Fruit fly (Drosophila melanogaster) whole organism, prepupa: Measurements from ENCODE around the gene CG43389.
A peak's percentile ranks its signal among the peaks of the same experiment; 100 is the strongest.

Experiments
- Blimp-1 ChIP-seq: fragments of 200-800 bp; sonication (Bioruptor generic); optimal IDR thresholded peaks from 3 replicates; lab custom pipeline; 2017; ENCODE audit warnings: missing biosample characterization, missing genetic modification characterization, mild to moderate bottlenecking, moderate library complexity, missing genetic modification reagents
- CG10631 ChIP-seq: fragments of 200-800 bp; sonication (Bioruptor generic); optimal IDR thresholded peaks from 2 replicates; lab custom pipeline; 2016; ENCODE audit warnings: missing biosample characterization, missing genetic modification characterization
- CG11762 ChIP-seq: fragments of 200-800 bp; sonication (Bioruptor generic); optimal IDR thresholded peaks from 3 replicates; lab custom pipeline; 2016; ENCODE audit warnings: missing biosample characterization, missing genetic modification characterization; ENCODE audit not compliant: insufficient read depth
- CG11902 ChIP-seq: fragments of 200-800 bp; sonication (Bioruptor generic); optimal IDR thresholded peaks from 3 replicates; lab custom pipeline; 2016; ENCODE audit warnings: missing biosample characterization, missing genetic modification characterization
- CG15336 ChIP-seq: fragments of 200-800 bp; sonication (Bioruptor generic); IDR thresholded peaks from 2 replicates; pipeline ENCODE4 v1.3.6; 2022; ENCODE audit warnings: missing biosample characterization, missing genetic modification characterization
- CG1621 ChIP-seq: fragments of 200-800 bp; sonication (Bioruptor generic); optimal IDR thresholded peaks from 3 replicates; lab custom pipeline; 2018; ENCODE audit warnings: missing biosample characterization, mild to moderate bottlenecking, missing genetic modification characterization
- CG16779 ChIP-seq: fragments of 200-800 bp; sonication (Bioruptor generic); optimal IDR thresholded peaks from 3 replicates; lab custom pipeline; 2017; ENCODE audit warnings: missing biosample characterization, mild to moderate bottlenecking, missing genetic modification characterization
- CG31627 ChIP-seq: fragments of 200-800 bp; sonication (Bioruptor generic); optimal IDR thresholded peaks from 3 replicates; lab custom pipeline; 2016; ENCODE audit warnings: missing biosample characterization, missing genetic modification characterization
- CG32006 ChIP-seq: fragments of 200-800 bp; sonication (Bioruptor generic); optimal IDR thresholded peaks from 3 replicates; lab custom pipeline; 2017; ENCODE audit warnings: missing biosample characterization, mild to moderate bottlenecking, missing genetic modification characterization
- CG34406 ChIP-seq: fragments of 200-800 bp; sonication (Bioruptor generic); optimal IDR thresholded peaks from 3 replicates; lab custom pipeline; 2016; ENCODE audit warnings: missing biosample characterization, missing genetic modification characterization
- CG3919 ChIP-seq: fragments of 200-800 bp; sonication (Bioruptor generic); optimal IDR thresholded peaks from 3 replicates; lab custom pipeline; 2016; ENCODE audit warnings: missing biosample characterization, missing genetic modification characterization
- CG4318 ChIP-seq: fragments of 200-800 bp; sonication (Bioruptor generic); optimal IDR thresholded peaks from 3 replicates; lab custom pipeline; 2017; ENCODE audit warnings: missing biosample characterization, mild to moderate bottlenecking, missing genetic modification characterization
- CG6163 ChIP-seq: fragments of 200-800 bp; sonication (Bioruptor generic); IDR thresholded peaks from 3 replicates; pipeline ENCODE4 v1.3.6; 2022; ENCODE audit warnings: missing biosample characterization, missing genetic modification characterization
- CG6276 ChIP-seq: fragments of 200-800 bp; sonication (Bioruptor generic); optimal IDR thresholded peaks from 2 replicates; lab custom pipeline; 2017; ENCODE audit warnings: missing biosample characterization, mild to moderate bottlenecking, missing genetic modification characterization
- CG6792 ChIP-seq: fragments of 200-800 bp; sonication (Bioruptor generic); optimal IDR thresholded peaks from 3 replicates; lab custom pipeline; 2016; ENCODE audit warnings: missing biosample characterization, missing genetic modification characterization
- CG6854 ChIP-seq: fragments of 200-800 bp; sonication (Bioruptor generic); optimal IDR thresholded peaks from 2 replicates; lab custom pipeline; 2017; ENCODE audit warnings: missing biosample characterization, mild to moderate bottlenecking, missing genetic modification characterization
- CG7368 ChIP-seq: fragments of 200-800 bp; sonication (Bioruptor generic); optimal IDR thresholded peaks from 3 replicates; lab custom pipeline; 2016; ENCODE audit warnings: missing biosample characterization, missing genetic modification characterization
- CG8119 ChIP-seq: fragments of 200-800 bp; sonication (Bioruptor generic); IDR thresholded peaks from 3 replicates; pipeline ENCODE4 v1.3.6; 2022; ENCODE audit warnings: missing biosample characterization, missing genetic modification characterization
- CG8319 ChIP-seq: fragments of 200-800 bp; sonication (Bioruptor generic); optimal IDR thresholded peaks from 3 replicates; lab custom pipeline; 2016; ENCODE audit warnings: missing biosample characterization, missing genetic modification characterization
- CG8632 ChIP-seq: fragments of 200-800 bp; sonication (Bioruptor generic); optimal IDR thresholded peaks from 3 replicates; lab custom pipeline; 2016; ENCODE audit warnings: missing biosample characterization, missing genetic modification characterization
- CG9139 ChIP-seq: fragments of 200-800 bp; sonication (Bioruptor generic); optimal IDR thresholded peaks from 3 replicates; lab custom pipeline; 2017; ENCODE audit warnings: missing biosample characterization, mild to moderate bottlenecking, missing genetic modification characterization
- Eip75B ChIP-seq: fragments of 200-800 bp; sonication (Bioruptor generic); optimal IDR thresholded peaks from 3 replicates; lab custom pipeline; 2016; ENCODE audit warnings: missing biosample characterization, missing genetic modification characterization
- Eip78C ChIP-seq: fragments of 200-800 bp; sonication (Bioruptor generic); peaks from one replicate; lab custom pipeline; 2016; ENCODE audit warnings: missing biosample characterization, missing genetic modification characterization
- Ets21C ChIP-seq: fragments of 200-800 bp; sonication (Bioruptor generic); optimal IDR thresholded peaks from 3 replicates; lab custom pipeline; 2016; ENCODE audit warnings: missing biosample characterization, missing genetic modification characterization
- Gug ChIP-seq: fragments of 200-800 bp; sonication (Bioruptor generic); IDR thresholded peaks from 2 replicates; pipeline ENCODE4 v1.3.6; 2022; ENCODE audit warnings: missing biosample characterization, missing genetic modification characterization
- Hr38 ChIP-seq: sonication (Bioruptor generic); optimal IDR thresholded peaks from 2 replicates; lab custom pipeline; 2016; ENCODE audit warnings: missing biosample characterization, missing genetic modification characterization
- Hr4 ChIP-seq: fragments of 200-800 bp; sonication (Bioruptor generic); optimal IDR thresholded peaks from 3 replicates; lab custom pipeline; 2016; ENCODE audit warnings: missing biosample characterization, missing genetic modification characterization
- Lpt ChIP-seq: fragments of 200-800 bp; sonication (Bioruptor generic); optimal IDR thresholded peaks from 3 replicates; lab custom pipeline; 2016; ENCODE audit warnings: missing biosample characterization, missing genetic modification characterization
- Met ChIP-seq: fragments of 200-800 bp; sonication (Bioruptor generic); optimal IDR thresholded peaks from 3 replicates; lab custom pipeline; 2016; ENCODE audit warnings: missing biosample characterization, missing genetic modification characterization
- OdsH ChIP-seq: fragments of 200-800 bp; sonication (Bioruptor generic); optimal IDR thresholded peaks from 3 replicates; lab custom pipeline; 2016; ENCODE audit warnings: missing biosample characterization, missing genetic modification characterization
- Smox ChIP-seq: fragments of 200-800 bp; sonication (Bioruptor generic); optimal IDR thresholded peaks from 3 replicates; lab custom pipeline; 2016; ENCODE audit warnings: missing biosample characterization, missing genetic modification characterization
- Sox14 ChIP-seq: fragments of 200-800 bp; sonication (Bioruptor generic); optimal IDR thresholded peaks from 3 replicates; lab custom pipeline; 2016; ENCODE audit warnings: missing biosample characterization, missing genetic modification characterization
- Sox15 ChIP-seq: fragments of 200-800 bp; sonication (Bioruptor generic); optimal IDR thresholded peaks from 3 replicates; lab custom pipeline; 2016; ENCODE audit warnings: missing biosample characterization, missing genetic modification characterization
- achi ChIP-seq: fragments of 200-800 bp; sonication (Bioruptor generic); optimal IDR thresholded peaks from 3 replicates; lab custom pipeline; 2016; ENCODE audit warnings: missing biosample characterization, missing genetic modification characterization
- acj6 ChIP-seq: fragments of 200-800 bp; sonication (Bioruptor generic); optimal IDR thresholded peaks from 3 replicates; lab custom pipeline; 2016; ENCODE audit warnings: missing biosample characterization, missing genetic modification characterization
- cyc ChIP-seq: fragments of 200-800 bp; sonication (Bioruptor generic); optimal IDR thresholded peaks from 3 replicates; lab custom pipeline; 2016; ENCODE audit warnings: missing biosample characterization, missing genetic modification characterization
- dac ChIP-seq: fragments of 200-800 bp; sonication (Bioruptor generic); optimal IDR thresholded peaks from 2 replicates; lab custom pipeline; 2017; ENCODE audit warnings: missing biosample characterization, mild to moderate bottlenecking, missing genetic modification characterization
- dsx ChIP-seq: fragments of 200-800 bp; optimal IDR thresholded peaks from 3 replicates; lab custom pipeline; 2019; ENCODE audit warnings: missing biosample characterization, mild to moderate bottlenecking, missing genetic modification characterization, moderate library complexity; ENCODE audit not compliant: poor library complexity, severe bottlenecking
- esn ChIP-seq: fragments of 200-800 bp; sonication (Bioruptor generic); optimal IDR thresholded peaks from 2 replicates; lab custom pipeline; 2016; ENCODE audit warnings: missing biosample characterization, mild to moderate bottlenecking, missing genetic modification characterization, moderate library complexity
- fd59A ChIP-seq: fragments of 200-800 bp; sonication (Bioruptor generic); optimal IDR thresholded peaks from 2 replicates; lab custom pipeline; 2017; ENCODE audit warnings: missing biosample characterization, mild to moderate bottlenecking, missing genetic modification characterization, missing genetic modification reagents
- fd85E ChIP-seq: fragments of 200-800 bp; sonication (Bioruptor generic); optimal IDR thresholded peaks from 3 replicates; lab custom pipeline; 2016; ENCODE audit warnings: missing biosample characterization, missing genetic modification characterization
- fkh ChIP-seq: fragments of 200-800 bp; sonication (Bioruptor generic); optimal IDR thresholded peaks from 3 replicates; lab custom pipeline; 2017; ENCODE audit warnings: missing biosample characterization, mild to moderate bottlenecking, missing genetic modification characterization, moderate library complexity
- net ChIP-seq: fragments of 200-800 bp; sonication (Bioruptor generic); optimal IDR thresholded peaks from 3 replicates; lab custom pipeline; 2016; ENCODE audit warnings: missing biosample characterization, missing genetic modification characterization
- pdm3 ChIP-seq: fragments of 200-800 bp; sonication (Bioruptor generic); optimal IDR thresholded peaks from 3 replicates; lab custom pipeline; 2016; ENCODE audit warnings: missing biosample characterization, missing genetic modification characterization
- spab ChIP-seq: fragments of 200-800 bp; sonication (Bioruptor generic); optimal IDR thresholded peaks from 2 replicates; lab custom pipeline; 2017; ENCODE audit warnings: missing biosample characterization, mild to moderate bottlenecking, missing genetic modification characterization, missing genetic modification reagents
- ss ChIP-seq, 2 experiments: fragments of 200-800 bp; sonication (Bioruptor generic); optimal IDR thresholded peaks; 2 replicates in 1 of 2; 3 replicates in 1 of 2; lab custom pipeline; 2017 to 2018; ENCODE audit warnings: mild to moderate bottlenecking in 2 of 2, missing biosample characterization in 2 of 2, missing genetic modification characterization in 2 of 2, moderate library complexity in 1 of 2
- svp ChIP-seq: fragments of 200-800 bp; sonication (Bioruptor generic); peaks from one replicate; lab custom pipeline; 2016; ENCODE audit warnings: missing biosample characterization, missing genetic modification characterization
- topi ChIP-seq: fragments of 200-800 bp; sonication (Bioruptor generic); optimal IDR thresholded peaks from 3 replicates; lab custom pipeline; 2016; ENCODE audit warnings: missing biosample characterization, missing genetic modification characterization
- vri ChIP-seq: fragments of 200-800 bp; sonication (Bioruptor generic); optimal IDR thresholded peaks from 3 replicates; lab custom pipeline; 2016; ENCODE audit warnings: missing biosample characterization, mild to moderate bottlenecking, missing genetic modification characterization

Gene CG43389

dm6 chr3L:3270736-3271135 lies 22.9 kb downstream of the CG43389 start, which contains the start of gene CG14960:
Gene CG14960 (plus strand): TSS chr3L:3271036.
- TF ChIP-seq CG31627 (GFP tag; lab: Kevin White, UChicago): no peak
- TF ChIP-seq CG6163 (GFP tag; lab: Robert Waterston, UW): peak; percentile 30; the same call in 1 of the 3 replicates
- TF ChIP-seq svp (GFP tag; lab: Kevin White, UChicago): no peak
- peak; percentile 54 for TF ChIP-seq Eip78C

DNA sequence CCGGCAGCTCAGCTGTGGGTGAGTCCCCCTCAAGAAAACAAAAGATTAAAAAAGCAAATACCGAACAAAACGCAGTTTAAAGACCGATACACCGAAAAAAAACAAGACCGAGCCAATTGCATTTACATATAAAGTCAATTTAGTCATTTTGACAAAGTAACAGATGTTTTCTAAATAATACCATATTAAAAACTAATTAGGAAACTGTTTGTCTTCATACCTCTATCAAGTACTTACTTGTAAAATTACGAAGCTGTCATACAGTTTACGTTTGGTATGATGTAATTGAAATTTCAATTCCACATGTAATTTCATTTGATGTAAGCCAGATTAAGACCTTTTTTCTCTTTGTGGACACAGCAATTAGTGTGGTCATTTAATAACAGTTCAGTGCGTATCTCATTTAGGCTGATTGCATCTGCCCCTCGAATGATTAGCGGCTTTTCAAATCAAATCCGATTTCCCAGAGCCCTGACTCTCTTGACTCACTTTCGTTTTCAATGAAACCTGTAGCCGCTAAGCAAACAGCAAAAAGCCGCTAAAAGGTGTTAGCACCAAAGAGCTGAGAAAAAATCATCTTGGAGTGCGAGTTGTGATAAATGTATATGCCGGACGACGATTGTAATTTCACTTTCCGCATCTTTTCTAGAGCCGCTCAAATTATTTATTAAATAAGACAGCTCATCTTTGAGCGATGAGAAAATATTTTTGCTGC lies 26.8 kb downstream of the CG43389 start:
- TF ChIP-seq CG15336 (GFP tag; lab: Robert Waterston, UW) (0 out of 2 replicates have a peak, but pooled peaks have one; percentile 16), fd59A (GFP tag; lab: Kevin White, UChicago) (no peak), CG6163 (GFP tag; lab: Robert Waterston, UW) (no peak), Eip78C (peak; percentile 76), cyc (GFP tag; lab: Kevin White, UChicago) (no peak), CG3919 (GFP tag; lab: Kevin White, UChicago) (peak; percentile 6), spab (GFP tag; lab: Kevin White, UChicago) (no peak), CG6276 (GFP tag; lab: Kevin White, UChicago) (no peak), vri (GFP tag; lab: Kevin White, UChicago) (no peak), CG8319 (GFP tag; lab: Kevin White, UChicago) (no peak), CG34406 (GFP tag; lab: Kevin White, UChicago) (no peak), esn (no peak), CG32006 (GFP tag; lab: Kevin White, UChicago) (peak; percentile 54), CG10631 (no peak), CG8119 (GFP tag; lab: Robert Waterston, UW) (no peak), dac (no peak), Blimp-1 (peak; percentile 59), Sox15 (GFP tag; lab: Kevin White, UChicago) (no peak), CG1621 (tag; lab: Kevin White, UChicago) (no peak), acj6 (GFP tag; lab: Kevin White, UChicago) (no peak), CG4318 (GFP tag; lab: Kevin White, UChicago) (no peak), dsx (GFP tag; lab: Kevin White, UChicago) (no peak), fkh (GFP tag; lab: Kevin White, UChicago) (no peak), net (GFP tag; lab: Kevin White, UChicago) (no peak), Sox14 (no peak), Lpt (GFP tag; lab: Kevin White, UChicago) (no peak), CG7368 (GFP tag; lab: Kevin White, UChicago) (no peak), CG6854 (GFP tag; lab: Kevin White, UChicago) (no peak), Hr4 (GFP tag; lab: Kevin White, UChicago) (peak; percentile 40), CG9139 (GFP tag; lab: Kevin White, UChicago) (no peak), CG11902 (GFP tag; lab: Kevin White, UChicago) (no peak), achi (peak; percentile 17), Met (GFP tag; lab: Kevin White, UChicago) (no peak), topi (GFP tag; lab: Kevin White, UChicago) (no peak), CG8632 (GFP tag; lab: Kevin White, UChicago) (no peak), Hr38 (GFP tag; lab: Kevin White, UChicago) (no peak), fd85E (GFP tag; lab: Kevin White, UChicago) (no peak), Smox (GFP tag; lab: Kevin White, UChicago) (no peak), Gug (GFP tag; lab: Robert Waterston, UW) (no peak), pdm3 (GFP tag; lab: Kevin White, UChicago) (no peak), ss (GFP tag; optimal IDR thresholded peaks at IDR 0.05; lab: Kevin White, UChicago) (no peak), CG16779 (tag; lab: Kevin White, UChicago) (no peak), Eip75B (no peak), CG11762 (GFP tag; lab: Kevin White, UChicago) (no peak), CG31627 (GFP tag; lab: Kevin White, UChicago) (no peak), CG6792 (GFP tag; lab: Kevin White, UChicago) (no peak), OdsH (GFP tag; lab: Kevin White, UChicago) (no peak), Ets21C (no peak)
